Worm (Caenorhabditis elegans) whole organism, early embryonic: ENCODE data around the gene pmp-4.

Source experiments
- B0310.2 ChIP-seq: sonication (generic microtip); optimal IDR thresholded peaks from 2 replicates; lab custom pipeline; 2016; ENCODE audit warnings: mild to moderate bottlenecking, missing genetic modification characterization, missing compliant biosample characterization
- F13C5.2 ChIP-seq: sonication (generic microtip); optimal IDR thresholded peaks from 2 replicates; lab custom pipeline; 2017; ENCODE audit warnings: mild to moderate bottlenecking, missing genetic modification characterization, inconsistent platforms, missing compliant biosample characterization
- aly-1 ChIP-seq: sonication (generic microtip); optimal IDR thresholded peaks from 2 replicates; lab custom pipeline; 2016; ENCODE audit warnings: missing genetic modification characterization, missing compliant biosample characterization
- ama-1 ChIP-seq: fragments of 150-350 bp; optimal IDR thresholded peaks from 2 replicates; lab custom pipeline; 2014
- ceh-13 ChIP-seq: fragments of 200-800 bp; sonication (Bioruptor generic); optimal IDR thresholded peaks from 2 replicates; lab custom pipeline; 2018; ENCODE audit warnings: mild to moderate bottlenecking, missing genetic modification characterization, missing compliant biosample characterization
- ceh-36 ChIP-seq: sonication (generic microtip); optimal IDR thresholded peaks from 2 replicates; lab custom pipeline; 2016; ENCODE audit warnings: missing genetic modification characterization, inconsistent platforms, missing compliant biosample characterization
- ets-7 ChIP-seq: sonication (generic microtip); optimal IDR thresholded peaks from 2 replicates; lab custom pipeline; 2016; ENCODE audit warnings: missing genotype, missing genetic modification characterization, missing compliant biosample characterization
- flt-1 ChIP-seq: fragments of 200-800 bp; sonication (Bioruptor generic); IDR thresholded peaks from 2 replicates; pipeline ENCODE4 v1.3.6; 2022; ENCODE audit warnings: missing genetic modification characterization, missing compliant biosample characterization
- hmbx-1 ChIP-seq: sonication (generic microtip); optimal IDR thresholded peaks from 2 replicates; lab custom pipeline; 2016; ENCODE audit warnings: mild to moderate bottlenecking, missing genetic modification characterization, missing compliant biosample characterization
- hmg-4 ChIP-seq: fragments of 200-800 bp; sonication (Bioruptor generic); optimal IDR thresholded peaks from 2 replicates; lab custom pipeline; 2018; ENCODE audit warnings: mild to moderate bottlenecking, missing genetic modification characterization, missing compliant biosample characterization
- hnd-1 ChIP-seq: sonication (generic microtip); optimal IDR thresholded peaks from 2 replicates; lab custom pipeline; 2016; ENCODE audit warnings: missing genetic modification characterization, missing compliant biosample characterization
- pes-1 ChIP-seq: fragments of 200-800 bp; sonication (Bioruptor generic); IDR thresholded peaks from 2 replicates; pipeline ENCODE4 v1.3.6; 2022; ENCODE audit warnings: missing genetic modification reagents, missing genetic modification characterization, missing compliant biosample characterization
- scrt-1 ChIP-seq: fragments of 200-800 bp; sonication (Bioruptor generic); IDR thresholded peaks from 2 replicates; pipeline ENCODE4 v1.3.6; 2022; ENCODE audit warnings: missing genetic modification characterization, missing compliant biosample characterization
- sea-1 ChIP-seq: fragments of 200-800 bp; sonication (Bioruptor generic); conservative IDR thresholded peaks from 2 replicates; pipeline ENCODE4 v1.3.6; 2022; ENCODE audit warnings: missing genetic modification characterization, missing compliant biosample characterization
- tbx-11 ChIP-seq: fragments of 200-800 bp; sonication (Bioruptor generic); IDR thresholded peaks from 2 replicates; pipeline ENCODE4 v1.3.6; 2022; ENCODE audit warnings: missing genetic modification characterization, missing compliant biosample characterization
- tbx-37 ChIP-seq: fragments of 200-800 bp; sonication (Bioruptor generic); conservative IDR thresholded peaks from 2 replicates; pipeline ENCODE4 v1.3.6; 2022; ENCODE audit warnings: missing genetic modification reagents, missing genetic modification characterization, missing compliant biosample characterization
- tra-4 ChIP-seq: sonication (generic microtip); optimal IDR thresholded peaks from 2 replicates; lab custom pipeline; 2017; ENCODE audit warnings: missing genetic modification characterization, missing compliant biosample characterization

The pmp-4 gene

ce11 chrIV:17395910-17396309 lies 9.5 kb downstream of the pmp-4 start, which contains the start of gene sru-15:
Gene sru-15, plus strand, starts transcription at chrIV:17396210.
- TF ChIP-seq hnd-1 (tag; lab: Kevin White, UChicago) (no peak), tbx-37 (GFP tag; lab: Robert Waterston, UW) (no peak), flt-1 (GFP tag; lab: Robert Waterston, UW) (no peak), tbx-11 (GFP tag; lab: Robert Waterston, UW) (no peak), aly-1 (no peak), F13C5.2 (tag; lab: Kevin White, UChicago) (no peak), pes-1 (GFP tag; lab: Robert Waterston, UW) (no peak)

- TF ChIP-seq hnd-1 (tag; lab: Kevin White, UChicago) (no peak), ceh-36 (tag; lab: Kevin White, UChicago) (no peak), sea-1 (GFP tag; lab: Robert Waterston, UW) (no peak), ceh-13 (GFP tag; lab: Kevin White, UChicago) (no peak), hmg-4 (GFP tag; lab: Kevin White, UChicago) (no peak), tbx-11 (GFP tag; lab: Robert Waterston, UW) (no peak), flt-1 (GFP tag; lab: Robert Waterston, UW) (no peak), tra-4 (tag; lab: Kevin White, UChicago) (no peak), ets-7 (tag; lab: Kevin White, UChicago) (no peak), ama-1 (lab: Kevin White, UChicago) (no peak), B0310.2 (no peak), F13C5.2 (tag; lab: Kevin White, UChicago) (no peak), scrt-1 (no peak), pes-1 (GFP tag; lab: Robert Waterston, UW) (no peak), hmbx-1 (tag; lab: Kevin White, UChicago) (no peak), tbx-37 (GFP tag; lab: Robert Waterston, UW) (no peak), aly-1 (no peak)
These were observed 17.9 kb downstream of the pmp-4 start, which contains the start of gene T02D1.8 for ce11 chrIV:17387442-17387967. Gene T02D1.8, minus strand, starts transcription at chrIV:17387492.

ce11 chrIV:17383046-17383445 lies 22.4 kb downstream of the pmp-4 start, which contains the start of gene C30H6.12:
Gene C30H6.12, plus strand, starts transcription at chrIV:17383346.
- TF ChIP-seq sea-1 (GFP tag; lab: Robert Waterston, UW) (no peak), F13C5.2 (tag; lab: Kevin White, UChicago) (no peak), ets-7 (tag; lab: Kevin White, UChicago) (no peak)

ce11 chrIV:17382029-17382428 lies 23.4 kb downstream of the pmp-4 start, which contains the start of gene C30H6.8:
Gene C30H6.8, plus strand, starts transcription at chrIV:17382329.
- no peak for TF ChIP-seq pes-1 (GFP tag; lab: Robert Waterston, UW)
- TF ChIP-seq F13C5.2 (tag; lab: Kevin White, UChicago), result no peak
- no peak for TF ChIP-seq hmg-4 (GFP tag; lab: Kevin White, UChicago)
- no peak for TF ChIP-seq ceh-13 (GFP tag; lab: Kevin White, UChicago)
- TF ChIP-seq flt-1 (GFP tag; lab: Robert Waterston, UW), result no peak
- no peak for TF ChIP-seq tbx-11 (GFP tag; lab: Robert Waterston, UW)
- TF ChIP-seq ceh-36 (tag; lab: Kevin White, UChicago), result no peak

ce11 chrIV:17380061-17380680 lies 25.3 kb downstream of the pmp-4 start, which contains the start of the genes C30H6.9 and dlat-2:
Gene C30H6.9, minus strand, starts transcription at chrIV:17380170.
Gene dlat-2, plus strand, starts transcription at chrIV:17380626.
- TF ChIP-seq ama-1 (lab: Kevin White, UChicago) (no peak), flt-1 (GFP tag; lab: Robert Waterston, UW) (no peak), F13C5.2 (tag; lab: Kevin White, UChicago) (peak; percentile 32), tra-4 (tag; lab: Kevin White, UChicago) (no peak)

ce11 chrIV:17376127-17376526 lies 29.3 kb downstream of the pmp-4 start, which contains the start of gene haf-1:
Gene haf-1, plus strand, starts transcription at chrIV:17376427.
- TF ChIP-seq aly-1 (no peak), hmg-4 (GFP tag; lab: Kevin White, UChicago) (no peak), tra-4 (tag; lab: Kevin White, UChicago) (no peak), flt-1 (GFP tag; lab: Robert Waterston, UW) (no peak), sea-1 (GFP tag; lab: Robert Waterston, UW) (no peak)

- no peak for TF ChIP-seq hmbx-1 (tag; lab: Kevin White, UChicago)
- no peak for TF ChIP-seq ama-1 (lab: Kevin White, UChicago)
- TF ChIP-seq flt-1 (GFP tag; lab: Robert Waterston, UW), result no peak
- no peak for TF ChIP-seq tbx-37 (GFP tag; lab: Robert Waterston, UW)
- TF ChIP-seq B0310.2, result no peak
- no peak for TF ChIP-seq F13C5.2 (tag; lab: Kevin White, UChicago)
- no peak for TF ChIP-seq aly-1
- TF ChIP-seq ets-7 (tag; lab: Kevin White, UChicago), result no peak
- TF ChIP-seq ceh-13 (GFP tag; lab: Kevin White, UChicago), result no peak
- no peak for TF ChIP-seq tbx-11 (GFP tag; lab: Robert Waterston, UW)
- no peak for TF ChIP-seq sea-1 (GFP tag; lab: Robert Waterston, UW)
- TF ChIP-seq hnd-1 (tag; lab: Kevin White, UChicago), result no peak
- no peak for TF ChIP-seq hmg-4 (GFP tag; lab: Kevin White, UChicago)
- TF ChIP-seq scrt-1, result no peak
- no peak for TF ChIP-seq pes-1 (GFP tag; lab: Robert Waterston, UW)
These were observed 34.0 kb downstream of the pmp-4 start, which contains the start of gene C30H6.5 for ce11 chrIV:17371469-17371868. Gene C30H6.5, plus strand, starts transcription at chrIV:17371769.
